Worm (Caenorhabditis elegans) whole organism, L1 larva: ENCODE results near the gene T04C4.3.

ENCODE experiments used
- C34B4.2 ChIP-seq: sonication (generic microtip); optimal IDR thresholded peaks from 2 replicates; lab custom pipeline; 2017; ENCODE audit warnings: mild to moderate bottlenecking, missing genetic modification characterization, missing compliant biosample characterization
- blmp-1 ChIP-seq: fragments of 150-350 bp; optimal IDR thresholded peaks from 2 replicates; lab custom pipeline; 2014; ENCODE audit warnings: missing biosample characterization, missing genetic modification characterization
- ceh-82 ChIP-seq, 3 experiments: fragments of 150-350 bp in 1 of 3; sonication (generic microtip) in 2 of 3; optimal IDR thresholded peaks; 2 replicates each; lab custom pipeline; 2014 to 2017; ENCODE audit warnings: missing biosample characterization in 3 of 3, missing genetic modification characterization in 3 of 3
- ces-1 ChIP-seq: fragments of 150-350 bp; optimal IDR thresholded peaks from 2 replicates; lab custom pipeline; 2014; ENCODE audit warnings: missing biosample characterization, missing genetic modification reagents, missing genetic modification characterization
- fkh-4 ChIP-seq: sonication (generic microtip); optimal IDR thresholded peaks from 2 replicates; lab custom pipeline; 2016; ENCODE audit warnings: missing compliant biosample characterization, missing genetic modification characterization, borderline replicate concordance
- pag-3 ChIP-seq: sonication (generic microtip); optimal IDR thresholded peaks from 2 replicates; lab custom pipeline; 2017; ENCODE audit warnings: missing genetic modification characterization, mild to moderate bottlenecking, missing compliant biosample characterization, antibody characterized with exemption, borderline replicate concordance; ENCODE audit not compliant: insufficient read depth
- unc-62 ChIP-seq: fragments of 150-350 bp; optimal IDR thresholded peaks from 2 replicates; lab custom pipeline; 2014; ENCODE audit warnings: missing biosample characterization, missing genetic modification reagents, missing genetic modification characterization
- zag-1 ChIP-seq: fragments of 150-350 bp; optimal IDR thresholded peaks from 2 replicates; lab custom pipeline; 2014; ENCODE audit warnings: missing biosample characterization, missing genetic modification characterization

ce11 chrIV:2235983-2236382 is 19.3 kb upstream of the T04C4.3 start:
- TF ChIP-seq ces-1 (GFP tag; lab: Kevin White, UChicago): no peak
- TF ChIP-seq unc-62: no peak
- no peak for TF ChIP-seq blmp-1 (tag; lab: Kevin White, UChicago)
- no peak for TF ChIP-seq C34B4.2 (tag; lab: Kevin White, UChicago)
- TF ChIP-seq zag-1 (tag; lab: Kevin White, UChicago): no peak
- TF ChIP-seq pag-3 (tag; lab: Kevin White, UChicago): no peak
- no peak for TF ChIP-seq ceh-82 (tag; optimal IDR thresholded peaks at IDR 0.05; lab: Kevin White, UChicago)
- no peak for TF ChIP-seq fkh-4 (tag; lab: Kevin White, UChicago)
